Worm (Caenorhabditis elegans): ENCODE data around the gene glb-20.

Gene glb-20

ce11 chrX:13506043-13506442 lies 49.9 kb downstream of the glb-20 start:
- no peak for TF ChIP-seq aly-1 (tag; optimal IDR thresholded peaks at IDR 0.05)
- no peak for TF ChIP-seq ceh-36 (tag; optimal IDR thresholded peaks at IDR 0.05)
- TF ChIP-seq sea-1 (GFP tag; conservative IDR thresholded peaks at IDR 0.05): no peak
- TF ChIP-seq B0310.2 (tag; optimal IDR thresholded peaks at IDR 0.05): no peak
- TF ChIP-seq tbx-11 (GFP tag; IDR thresholded peaks at IDR 0.05): no peak
- TF ChIP-seq ama-1 (optimal IDR thresholded peaks at IDR 0.05): no peak
- no peak for TF ChIP-seq F13C5.2 (tag; optimal IDR thresholded peaks at IDR 0.05)
- no peak for TF ChIP-seq flt-1 (GFP tag; IDR thresholded peaks at IDR 0.05)

ce11 chrX:13505201-13505600 lies 50.8 kb downstream of the glb-20 start:
- TF ChIP-seq ceh-36 (tag; optimal IDR thresholded peaks at IDR 0.05) (no peak), flt-1 (GFP tag; IDR thresholded peaks at IDR 0.05) (no peak), sea-1 (GFP tag; conservative IDR thresholded peaks at IDR 0.05) (no peak), tbx-37 (GFP tag; conservative IDR thresholded peaks at IDR 0.05) (no peak), B0310.2 (tag; optimal IDR thresholded peaks at IDR 0.05) (no peak), scrt-1 (GFP tag; IDR thresholded peaks at IDR 0.05) (no peak), aly-1 (tag; optimal IDR thresholded peaks at IDR 0.05) (no peak), hmbx-1 (tag; optimal IDR thresholded peaks at IDR 0.05) (no peak), hmg-4 (GFP tag; optimal IDR thresholded peaks at IDR 0.05) (no peak), ceh-13 (GFP tag; optimal IDR thresholded peaks at IDR 0.05) (no peak), F13C5.2 (tag; optimal IDR thresholded peaks at IDR 0.05) (no peak), ama-1 (optimal IDR thresholded peaks at IDR 0.05) (no peak), hnd-1 (tag; optimal IDR thresholded peaks at IDR 0.05) (no peak), ets-7 (tag; optimal IDR thresholded peaks at IDR 0.05) (no peak)

ce11 chrX:13503839-13504238 lies 52.1 kb downstream of the glb-20 start:
- no peak for TF ChIP-seq sea-1 (GFP tag; conservative IDR thresholded peaks at IDR 0.05)
- peak; percentile 25 for TF ChIP-seq hmg-4 (GFP tag; optimal IDR thresholded peaks at IDR 0.05)
